Worm (Caenorhabditis elegans) whole organism, young adult: Measurements from ENCODE around the gene his-18.

Source experiments
- ama-1 ChIP-seq, 3 experiments: fragments of 150-350 bp in 1 of 3; sonication (generic microtip) in 2 of 3; optimal IDR thresholded peaks; 2 replicates each; lab custom pipeline; 2014 to 2018; ENCODE audit warnings: missing biosample characterization in 2 of 3, missing genetic modification characterization in 2 of 3, missing genetic modification reagents in 2 of 3
- fkh-3 ChIP-seq: sonication (generic microtip); optimal IDR thresholded peaks from 2 replicates; lab custom pipeline; 2016; ENCODE audit warnings: mild to moderate bottlenecking, missing genetic modification characterization, missing compliant biosample characterization
- hsf-1 ChIP-seq: fragments of 200-800 bp; sonication (Bioruptor generic); IDR thresholded peaks from 2 replicates; pipeline ENCODE4 v1.3.6; 2022; ENCODE audit warnings: missing genetic modification reagents, missing genetic modification characterization, missing compliant biosample characterization
- lin-35 ChIP-seq, 3 experiments: fragments of 150-350 bp in 2 of 3; sonication (generic microtip) in 1 of 3; optimal IDR thresholded peaks; 2 replicates each; lab custom pipeline; 2014 to 2018; ENCODE audit warnings: missing biosample characterization in 3 of 3, missing genetic modification characterization in 3 of 3, missing genetic modification reagents in 3 of 3
- lin-40 ChIP-seq: sonication (generic microtip); optimal IDR thresholded peaks from 2 replicates; lab custom pipeline; 2016; ENCODE audit warnings: missing genetic modification characterization, mild to moderate bottlenecking, missing compliant biosample characterization, missing genotype, missing genetic modification reagents
- madf-6 ChIP-seq: fragments of 200-800 bp; sonication (Bioruptor generic); IDR thresholded peaks from 2 replicates; pipeline ENCODE4 v1.3.6; 2022; ENCODE audit warnings: missing genetic modification reagents, missing genetic modification characterization, missing compliant biosample characterization
- nhr-90 ChIP-seq: sonication (generic microtip); optimal IDR thresholded peaks from 2 replicates; lab custom pipeline; 2016; ENCODE audit warnings: missing genotype, mild to moderate bottlenecking, missing genetic modification characterization, missing compliant biosample characterization
- pha-4 ChIP-seq: fragments of 150-350 bp; sonication (generic microtip); optimal IDR thresholded peaks from 2 replicates; lab custom pipeline; 2014; ENCODE audit warnings: missing biosample characterization, missing genetic modification reagents, missing genetic modification characterization
- rpc-1 ChIP-seq, 2 experiments: fragments of 150-350 bp in 1 of 2; sonication (generic microtip) in 1 of 2; optimal IDR thresholded peaks; 2 replicates each; lab custom pipeline; 2014 to 2018; ENCODE audit warnings: missing biosample characterization in 1 of 2, missing genetic modification characterization in 1 of 2, missing genetic modification reagents in 1 of 2, missing genotype in 1 of 2
- snpc-3.4 ChIP-seq: sonication (generic microtip); optimal IDR thresholded peaks from 2 replicates; lab custom pipeline; 2017; ENCODE audit warnings: missing genetic modification characterization, mild to moderate bottlenecking, missing compliant biosample characterization, antibody characterized with exemption, moderate library complexity, missing genotype, missing genetic modification reagents
- unc-62 ChIP-seq: fragments of 150-350 bp; optimal IDR thresholded peaks from 2 replicates; lab custom pipeline; 2014; ENCODE audit warnings: missing biosample characterization, missing genetic modification reagents, missing genetic modification characterization

- no peak for TF ChIP-seq nhr-90
- TF ChIP-seq fkh-3: no peak
- TF ChIP-seq unc-62 (GFP tag; lab: Kevin White, UChicago): no peak
- TF ChIP-seq lin-35 (GFP tag; optimal IDR thresholded peaks at IDR 0.05; lab: Kevin White, UChicago): no peak
- TF ChIP-seq snpc-3.4 (tag; lab: Kevin White, UChicago): no peak
- TF ChIP-seq madf-6 (GFP tag; lab: Robert Waterston, UW): no peak
- TF ChIP-seq hsf-1: no peak
- no peak for TF ChIP-seq ama-1 (optimal IDR thresholded peaks at IDR 0.05; lab: Kevin White, UChicago)
- no peak for TF ChIP-seq ama-1 (GFP tag; optimal IDR thresholded peaks at IDR 0.05; lab: Kevin White, UChicago)
- no peak for TF ChIP-seq lin-40 (tag; lab: Kevin White, UChicago)
- TF ChIP-seq pha-4 (tag; lab: Kevin White, UChicago): no peak
- TF ChIP-seq rpc-1 (optimal IDR thresholded peaks at IDR 0.05; lab: Kevin White, UChicago): no peak
- TF ChIP-seq rpc-1 (tag; optimal IDR thresholded peaks at IDR 0.05; lab: Kevin White, UChicago): no peak
Measured at ce11 chrV:8938943-8939342, 40.9 kb downstream of the his-18 start.
